Worm (Caenorhabditis elegans) whole organism, L2 larva: ENCODE data around the gene Y52E8A.1.

Experiments used
- ZK546.5 ChIP-seq: sonication (generic microtip); optimal IDR thresholded peaks from 2 replicates; lab custom pipeline; 2017; ENCODE audit warnings: missing biosample characterization, missing genetic modification characterization
- aly-2 ChIP-seq: fragments of 150-350 bp; optimal IDR thresholded peaks from 2 replicates; lab custom pipeline; 2014; ENCODE audit warnings: missing biosample characterization, missing genetic modification characterization
- blmp-1 ChIP-seq: sonication (generic microtip); optimal IDR thresholded peaks from 2 replicates; lab custom pipeline; 2017; ENCODE audit warnings: missing genetic modification characterization, mild to moderate bottlenecking, missing compliant biosample characterization, antibody characterized with exemption, moderate library complexity; ENCODE audit not compliant: insufficient read depth
- egl-27 ChIP-seq: sonication (generic microtip); optimal IDR thresholded peaks from 3 replicates; lab custom pipeline; 2017; ENCODE audit warnings: missing biosample characterization, missing genetic modification reagents, missing genetic modification characterization
- lin-13 ChIP-seq: fragments of 150-350 bp; optimal IDR thresholded peaks from 2 replicates; lab custom pipeline; 2014; ENCODE audit warnings: missing biosample characterization, missing genetic modification reagents, missing genetic modification characterization
- lsy-2 ChIP-seq, 2 experiments: fragments of 150-350 bp in 1 of 2; sonication (generic microtip) in 1 of 2; optimal IDR thresholded peaks; 2 replicates each; lab custom pipeline; 2014 to 2017; ENCODE audit warnings: missing biosample characterization in 2 of 2, missing genetic modification characterization in 2 of 2
- nhr-10 ChIP-seq: sonication (generic microtip); optimal IDR thresholded peaks from 2 replicates; lab custom pipeline; 2017; ENCODE audit warnings: missing biosample characterization, missing genetic modification characterization
- nhr-237 ChIP-seq: fragments of 150-350 bp; optimal IDR thresholded peaks from 2 replicates; lab custom pipeline; 2014; ENCODE audit warnings: missing biosample characterization, missing genetic modification characterization
- sma-3 ChIP-seq: sonication (generic microtip); optimal IDR thresholded peaks from 2 replicates; lab custom pipeline; 2016; ENCODE audit warnings: missing genetic modification reagents, missing genetic modification characterization, missing compliant biosample characterization
- unc-39 ChIP-seq: fragments of 150-350 bp; optimal IDR thresholded peaks from 2 replicates; lab custom pipeline; 2014; ENCODE audit warnings: missing biosample characterization, missing genetic modification characterization
- zag-1 ChIP-seq: fragments of 150-350 bp; optimal IDR thresholded peaks from 2 replicates; lab custom pipeline; 2014; ENCODE audit warnings: missing biosample characterization, missing genetic modification characterization

DNA sequence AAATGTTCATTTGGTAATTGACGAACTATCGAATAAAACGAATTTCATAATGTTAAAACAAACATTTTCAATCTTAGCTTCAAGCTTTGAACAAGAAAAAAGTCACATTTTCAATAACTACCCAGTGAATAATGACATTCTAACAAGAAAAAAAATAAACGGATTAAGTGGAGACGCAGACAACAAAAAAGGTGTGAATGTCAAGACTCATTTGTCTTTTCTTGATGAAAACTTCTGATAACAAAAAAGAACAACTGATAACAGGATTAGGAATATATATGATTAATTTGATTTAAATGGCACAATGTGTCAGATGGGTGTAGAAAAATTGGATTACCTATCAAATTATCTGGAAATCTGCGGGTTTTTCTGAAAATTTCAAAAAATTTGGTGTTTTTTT, 33.3 kb upstream of the Y52E8A.1 start:
- TF ChIP-seq aly-2 (tag; lab: Kevin White, UChicago) (no peak), blmp-1 (no peak), zag-1 (tag; lab: Kevin White, UChicago) (no peak), unc-39 (tag; lab: Kevin White, UChicago) (no peak), lin-13 (no peak), egl-27 (tag; lab: Kevin White, UChicago) (no peak), sma-3 (no peak), lsy-2 (tag; optimal IDR thresholded peaks at IDR 0.05; lab: Kevin White, UChicago) (no peak), ZK546.5 (tag; lab: Kevin White, UChicago) (no peak), nhr-10 (no peak), nhr-237 (tag; lab: Kevin White, UChicago) (no peak)
